Worm (Caenorhabditis elegans): ENCODE data around the gene wrt-10.

- TF ChIP-seq daf-16 (GFP tag; optimal IDR thresholded peaks at IDR 0.05), result no peak
- no peak for TF ChIP-seq daf-16 (tag; optimal IDR thresholded peaks at IDR 0.05)
- TF ChIP-seq ztf-11 (tag; optimal IDR thresholded peaks at IDR 0.05), result no peak
- TF ChIP-seq zip-2 (tag; optimal IDR thresholded peaks at IDR 0.05), result no peak
- TF ChIP-seq dpl-1 (GFP tag; optimal IDR thresholded peaks at IDR 0.05), result no peak
- no peak for TF ChIP-seq ceh-20 (GFP tag; IDR thresholded peaks at IDR 0.05)
- no peak for TF ChIP-seq nhr-25 (tag; optimal IDR thresholded peaks at IDR 0.05; ENCODE audit: borderline replicate concordance, insufficient read depth)
Measured at ce11 chrII:7505005-7505404, 29.4 kb downstream of the wrt-10 start, which contains the start of gene C28F5.1.
